Fruit fly (Drosophila melanogaster): Measurements from ENCODE around the gene daed.

daed gene

dm6 chr2L:2198613-2199432, 17.3 kb downstream of the daed start (continued):
- TF ChIP-seq pho (GFP tag; optimal IDR thresholded peaks at IDR 0.05) (peak; percentile 82), CG17186 (GFP tag; optimal IDR thresholded peaks at IDR 0.05) (peak; percentile 36), fd64A (GFP tag; optimal IDR thresholded peaks at IDR 0.05) (peak; percentile 74), bigmax (GFP tag; optimal IDR thresholded peaks at IDR 0.05) (no peak), ATbp (GFP tag; optimal IDR thresholded peaks at IDR 0.05) (peak; percentile 90), trh (GFP tag; optimal IDR thresholded peaks at IDR 0.05) (peak; percentile 67), PHDP (tag; optimal IDR thresholded peaks at IDR 0.05) (peak; percentile 90), CG3726 (GFP tag; IDR thresholded peaks at IDR 0.05) (no peak), pan (optimal IDR thresholded peaks at IDR 0.05) (no peak), pan (GFP tag; optimal IDR thresholded peaks at IDR 0.05 in 1 of 2, IDR thresholded peaks at IDR 0.05 in 1 of 2) (no peak), BEAF-32 (GFP tag; optimal IDR thresholded peaks at IDR 0.05) (no peak), Xrp1 (GFP tag; IDR thresholded peaks at IDR 0.05) (no peak), CG2875 (GFP tag; optimal IDR thresholded peaks at IDR 0.05) (peak; percentile 83), Dad (GFP tag; optimal IDR thresholded peaks at IDR 0.05) (peak; percentile 90), CG11247 (GFP tag; IDR thresholded peaks at IDR 0.05) (no peak), CG15073 (GFP tag; optimal IDR thresholded peaks at IDR 0.05) (peak; percentile 32), Lim3 (GFP tag; IDR thresholded peaks at IDR 0.05) (no peak), HmgZ (tag; optimal IDR thresholded peaks at IDR 0.05) (peak; percentile 79), CG14667 (GFP tag; IDR thresholded peaks at IDR 0.05) (no peak), CG34376 (GFP tag; optimal IDR thresholded peaks at IDR 0.05) (peak; percentile 71), Spps (tag; optimal IDR thresholded peaks at IDR 0.05) (peak; percentile 82), NK7.1 (GFP tag; optimal IDR thresholded peaks at IDR 0.05) (peak; percentile 75), crol (GFP tag; IDR thresholded peaks at IDR 0.05) (no peak), CG2120 (GFP tag; optimal IDR thresholded peaks at IDR 0.05) (peak; percentile 89), CG2202 (tag; optimal IDR thresholded peaks at IDR 0.05) (peak; percentile 84), CG8765 (GFP tag; IDR thresholded peaks at IDR 0.05) (no peak), zfh1 (GFP tag; IDR thresholded peaks at IDR 0.05) (no peak), knrl (GFP tag; IDR thresholded peaks at IDR 0.05; ENCODE audit: partially characterized antibody) (no peak), zfh2 (GFP tag; optimal IDR thresholded peaks at IDR 0.05) (peak; percentile 68), CG4854 (GFP tag; optimal IDR thresholded peaks at IDR 0.05) (peak; percentile 82), ewg (GFP tag; optimal IDR thresholded peaks at IDR 0.05) (peak; percentile 81), hb (GFP tag; IDR thresholded peaks at IDR 0.05; ENCODE audit: partially characterized antibody) (no peak), CG10543 (GFP tag; optimal IDR thresholded peaks at IDR 0.05) (peak; percentile 94), CG6254 (GFP tag; optimal IDR thresholded peaks at IDR 0.05) (peak; percentile 76), pita (GFP tag; optimal IDR thresholded peaks at IDR 0.05) (no peak), CG3065 (GFP tag; optimal IDR thresholded peaks at IDR 0.05) (no peak), HmgD (GFP tag; optimal IDR thresholded peaks at IDR 0.05) (peak; percentile 44), CG17612 (GFP tag; IDR thresholded peaks at IDR 0.05) (no peak), CG1792 (GFP tag; optimal IDR thresholded peaks at IDR 0.05) (peak; percentile 90), lab (GFP tag; optimal IDR thresholded peaks at IDR 0.05) (peak; percentile 87), E2f2 (GFP tag; IDR thresholded peaks at IDR 0.05) (no peak), sc (optimal IDR thresholded peaks at IDR 0.05) (no peak), sc (GFP tag; optimal IDR thresholded peaks at IDR 0.05) (peak; percentile 83), CG6689 (GFP tag; IDR thresholded peaks at IDR 0.05) (no peak), CG12769 (tag; optimal IDR thresholded peaks at IDR 0.05) (peak; percentile 96), CG8944 (GFP tag; optimal IDR thresholded peaks at IDR 0.05) (peak; percentile 88), Drgx (GFP tag; IDR thresholded peaks at IDR 0.05) (no peak), CG1529 (GFP tag; optimal IDR thresholded peaks at IDR 0.05) (peak; percentile 85), Oaz (GFP tag; IDR thresholded peaks at IDR 0.05) (no peak), CG9797 (GFP tag; optimal IDR thresholded peaks at IDR 0.05) (peak; percentile 22)
